Worm (Caenorhabditis elegans) whole organism, young adult: ENCODE data around the gene C56C10.7.

Experiments
- F49E8.2 ChIP-seq: sonication (generic microtip); optimal IDR thresholded peaks from 3 replicates; lab custom pipeline; 2017; ENCODE audit warnings: missing genetic modification characterization, mild to moderate bottlenecking, missing compliant biosample characterization, antibody characterized with exemption, moderate library complexity; ENCODE audit not compliant: insufficient read depth
- T07F8.4 ChIP-seq: sonication (generic microtip); optimal IDR thresholded peaks from 2 replicates; lab custom pipeline; 2016; ENCODE audit warnings: mild to moderate bottlenecking, missing genetic modification characterization, moderate library complexity, missing compliant biosample characterization
- ama-1 ChIP-seq, 3 experiments: fragments of 150-350 bp in 1 of 3; sonication (generic microtip) in 2 of 3; optimal IDR thresholded peaks; 2 replicates each; lab custom pipeline; 2014 to 2018; ENCODE audit warnings: missing biosample characterization in 2 of 3, missing genetic modification characterization in 2 of 3, missing genetic modification reagents in 2 of 3
- cebp-2 ChIP-seq: fragments of 200-800 bp; sonication (Bioruptor generic); IDR thresholded peaks from 2 replicates; pipeline ENCODE4 v1.3.6; 2022; ENCODE audit warnings: missing genetic modification characterization, missing compliant biosample characterization
- ceh-100 ChIP-seq: fragments of 200-800 bp; sonication (Bioruptor generic); IDR thresholded peaks from 2 replicates; pipeline ENCODE4 v1.3.6; 2022; ENCODE audit warnings: missing genetic modification reagents, missing genetic modification characterization, missing compliant biosample characterization
- lin-35 ChIP-seq, 3 experiments: fragments of 150-350 bp in 2 of 3; sonication (generic microtip) in 1 of 3; optimal IDR thresholded peaks; 2 replicates each; lab custom pipeline; 2014 to 2018; ENCODE audit warnings: missing biosample characterization in 3 of 3, missing genetic modification characterization in 3 of 3, missing genetic modification reagents in 3 of 3
- mxl-1 ChIP-seq: sonication (generic microtip); optimal IDR thresholded peaks from 2 replicates; lab custom pipeline; 2016; ENCODE audit warnings: missing genetic modification characterization, missing compliant biosample characterization
- pha-4 ChIP-seq: fragments of 150-350 bp; sonication (generic microtip); optimal IDR thresholded peaks from 2 replicates; lab custom pipeline; 2014; ENCODE audit warnings: missing biosample characterization, missing genetic modification reagents, missing genetic modification characterization
- snpc-4 ChIP-seq, 5 experiments: fragments of 150-350 bp in 1 of 5; sonication (generic microtip) in 4 of 5; optimal IDR thresholded peaks; 2 replicates each; lab custom pipeline; 2014 to 2018; ENCODE audit warnings: missing genetic modification characterization in 5 of 5, missing biosample characterization in 3 of 5, antibody characterized with exemption in 2 of 5, mild to moderate bottlenecking in 2 of 5, missing compliant biosample characterization in 2 of 5, missing genotype in 2 of 5, moderate library complexity in 2 of 5, missing genetic modification reagents in 1 of 5

DNA sequence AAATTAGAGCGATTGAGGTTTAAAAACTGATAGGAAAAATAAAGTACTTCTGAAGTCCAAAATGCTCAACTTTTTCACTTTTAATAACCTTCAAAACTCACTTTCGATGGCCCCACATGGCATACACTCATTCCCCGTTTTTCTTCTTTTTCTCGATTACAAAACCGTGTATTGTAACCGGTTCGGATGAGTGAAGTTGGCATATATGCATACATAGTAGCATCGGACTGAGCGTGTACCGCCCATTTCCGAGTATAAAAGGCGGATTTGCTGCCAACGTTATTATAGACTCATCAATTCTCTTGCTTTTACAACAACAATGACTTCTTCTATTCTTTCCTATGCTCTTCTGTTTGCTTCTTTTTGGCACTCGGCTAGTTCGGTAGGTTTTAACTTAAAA, 4.6 kb downstream of the C56C10.7 start, which contains the start of gene C56C10.4:
- TF ChIP-seq mxl-1 (no peak), ceh-100 (GFP tag; lab: Robert Waterston, UW) (no peak), lin-35 (GFP tag; optimal IDR thresholded peaks at IDR 0.05; lab: Kevin White, UChicago) (no peak), snpc-4 (GFP tag; optimal IDR thresholded peaks at IDR 0.05; lab: Kevin White, UChicago) (no peak), snpc-4 (tag; optimal IDR thresholded peaks at IDR 0.05; lab: Kevin White, UChicago) (no peak), cebp-2 (GFP tag; lab: Robert Waterston, UW) (no peak), F49E8.2 (tag; lab: Kevin White, UChicago) (no peak), ama-1 (optimal IDR thresholded peaks at IDR 0.05; lab: Kevin White, UChicago) (no peak), ama-1 (GFP tag; optimal IDR thresholded peaks at IDR 0.05; lab: Kevin White, UChicago) (no peak), T07F8.4 (tag; lab: Kevin White, UChicago) (no peak), pha-4 (tag; lab: Kevin White, UChicago) (no peak)
